Worm (Caenorhabditis elegans): ENCODE measurements around the gene F18C5.10.

- no peak for TF ChIP-seq klf-2 (GFP tag; conservative IDR thresholded peaks at IDR 0.05)
- TF ChIP-seq tab-1 (GFP tag; IDR thresholded peaks at IDR 0.05), result no peak
- no peak for TF ChIP-seq ref-1 (GFP tag; conservative IDR thresholded peaks at IDR 0.05)
- no peak for TF ChIP-seq flt-1 (GFP tag; IDR thresholded peaks at IDR 0.05)
- no peak for TF ChIP-seq ztf-23 (GFP tag; IDR thresholded peaks at IDR 0.05)
- no peak for TF ChIP-seq ztf-29 (GFP tag; IDR thresholded peaks at IDR 0.05)
Observed at ce11 chrII:6592251-6592650, 31.0 kb upstream of the F18C5.10 start, which contains the start of gene C56C10.9.
